Worm (Caenorhabditis elegans) whole organism, late embryonic: ENCODE measurements around the gene npr-4.
A peak's percentile ranks its signal among the peaks of the same experiment; 100 is the strongest.

Source experiments
- C08G9.2 ChIP-seq: sonication (generic microtip); optimal IDR thresholded peaks from 2 replicates; lab custom pipeline; 2016; ENCODE audit warnings: mild to moderate bottlenecking, missing genetic modification characterization, moderate library complexity, missing compliant biosample characterization
- F13H6.1 ChIP-seq: sonication (generic microtip); optimal IDR thresholded peaks from 2 replicates; lab custom pipeline; 2016; ENCODE audit warnings: missing genetic modification characterization, missing compliant biosample characterization
- K02D7.2 ChIP-seq: sonication (generic microtip); optimal IDR thresholded peaks from 2 replicates; lab custom pipeline; 2017; ENCODE audit warnings: mild to moderate bottlenecking, missing genetic modification characterization, missing compliant biosample characterization
- K09A11.1 ChIP-seq: sonication (generic microtip); optimal IDR thresholded peaks from 2 replicates; lab custom pipeline; 2017; ENCODE audit warnings: antibody characterized with exemption, mild to moderate bottlenecking, missing genetic modification characterization, missing compliant biosample characterization; ENCODE audit not compliant: insufficient read depth
- ama-1 ChIP-seq: fragments of 150-350 bp; optimal IDR thresholded peaks from 2 replicates; lab custom pipeline; 2014
- ceh-18 ChIP-seq: sonication (generic microtip); optimal IDR thresholded peaks from 2 replicates; lab custom pipeline; 2016; ENCODE audit warnings: missing genetic modification characterization, missing compliant biosample characterization
- ceh-19 ChIP-seq: fragments of 200-800 bp; sonication (Bioruptor generic); optimal IDR thresholded peaks from 2 replicates; lab custom pipeline; 2018; ENCODE audit warnings: mild to moderate bottlenecking, missing genetic modification characterization, missing compliant biosample characterization
- ceh-2 ChIP-seq: sonication (generic microtip); optimal IDR thresholded peaks from 2 replicates; lab custom pipeline; 2016; ENCODE audit warnings: missing genotype, missing genetic modification characterization, missing compliant biosample characterization
- ceh-22 ChIP-seq: sonication (generic microtip); optimal IDR thresholded peaks from 2 replicates; lab custom pipeline; 2017; ENCODE audit warnings: missing biosample characterization, missing genetic modification characterization
- ceh-24 ChIP-seq: sonication (generic microtip); optimal IDR thresholded peaks from 2 replicates; lab custom pipeline; 2016; ENCODE audit warnings: mild to moderate bottlenecking, missing genetic modification characterization, missing compliant biosample characterization
- ceh-34 ChIP-seq: sonication (generic microtip); optimal IDR thresholded peaks from 2 replicates; lab custom pipeline; 2016; ENCODE audit warnings: mild to moderate bottlenecking, missing genetic modification characterization, missing compliant biosample characterization
- ceh-48 ChIP-seq: sonication (generic microtip); optimal IDR thresholded peaks from 2 replicates; lab custom pipeline; 2016; ENCODE audit warnings: missing genetic modification characterization, inconsistent platforms, missing compliant biosample characterization
- ceh-6 ChIP-seq: fragments of 200-800 bp; sonication (Bioruptor generic); optimal IDR thresholded peaks from 2 replicates; lab custom pipeline; 2018; ENCODE audit warnings: mild to moderate bottlenecking, missing genetic modification characterization, missing compliant biosample characterization
- che-1 ChIP-seq: sonication (generic microtip); optimal IDR thresholded peaks from 2 replicates; lab custom pipeline; 2016; ENCODE audit warnings: mild to moderate bottlenecking, missing genetic modification characterization, missing compliant biosample characterization
- ets-4 ChIP-seq: sonication (generic microtip); optimal IDR thresholded peaks from 2 replicates; lab custom pipeline; 2016; ENCODE audit warnings: missing genetic modification characterization, missing compliant biosample characterization
- fkh-10 ChIP-seq: fragments of 150-350 bp; optimal IDR thresholded peaks from 2 replicates; lab custom pipeline; 2014; ENCODE audit warnings: missing biosample characterization, missing genetic modification reagents, missing genetic modification characterization
- fkh-6 ChIP-seq: sonication (generic microtip); optimal IDR thresholded peaks from 2 replicates; lab custom pipeline; 2016; ENCODE audit warnings: missing genetic modification characterization, missing compliant biosample characterization
- gmeb-2 ChIP-seq: sonication (generic microtip); optimal IDR thresholded peaks from 2 replicates; lab custom pipeline; 2016; ENCODE audit warnings: missing genetic modification characterization, inconsistent platforms, missing compliant biosample characterization
- hlh-30 ChIP-seq: sonication (generic microtip); optimal IDR thresholded peaks from 2 replicates; lab custom pipeline; 2017; ENCODE audit warnings: antibody characterized with exemption, missing genetic modification characterization, missing compliant biosample characterization; ENCODE audit not compliant: insufficient read depth
- hlh-6 ChIP-seq: sonication (generic microtip); optimal IDR thresholded peaks from 2 replicates; lab custom pipeline; 2016; ENCODE audit warnings: missing genotype, missing genetic modification characterization, missing compliant biosample characterization
- nhr-11 ChIP-seq: fragments of 150-350 bp; optimal IDR thresholded peaks from 2 replicates; lab custom pipeline; 2014; ENCODE audit warnings: missing biosample characterization, missing genetic modification characterization
- pag-3 ChIP-seq: sonication (generic microtip); optimal IDR thresholded peaks from 2 replicates; lab custom pipeline; 2016; ENCODE audit warnings: missing compliant biosample characterization, missing genetic modification characterization, borderline replicate concordance
- pat-9 ChIP-seq: fragments of 200-800 bp; sonication (Bioruptor generic); optimal IDR thresholded peaks from 2 replicates; lab custom pipeline; 2018; ENCODE audit warnings: mild to moderate bottlenecking, missing genetic modification characterization, moderate library complexity, missing compliant biosample characterization
- pha-2 ChIP-seq: sonication (generic microtip); optimal IDR thresholded peaks from 2 replicates; lab custom pipeline; 2017; ENCODE audit warnings: mild to moderate bottlenecking, missing genetic modification characterization, missing compliant biosample characterization
- pqm-1 ChIP-seq: sonication (generic microtip); optimal IDR thresholded peaks from 2 replicates; lab custom pipeline; 2016; ENCODE audit warnings: missing genetic modification characterization, missing compliant biosample characterization
- sox-2 ChIP-seq: fragments of 200-800 bp; sonication (Bioruptor generic); IDR thresholded peaks from 2 replicates; pipeline ENCODE4 v1.3.6; 2022; ENCODE audit warnings: missing genetic modification reagents, missing genetic modification characterization, missing compliant biosample characterization
- syd-9 ChIP-seq: sonication (generic microtip); optimal IDR thresholded peaks from 2 replicates; lab custom pipeline; 2016; ENCODE audit warnings: mild to moderate bottlenecking, missing genetic modification characterization, moderate library complexity, missing compliant biosample characterization
- tbx-7 ChIP-seq: sonication (generic microtip); optimal IDR thresholded peaks from 2 replicates; lab custom pipeline; 2016; ENCODE audit warnings: missing genotype, missing genetic modification characterization, missing compliant biosample characterization
- ttx-3 ChIP-seq: sonication (generic microtip); optimal IDR thresholded peaks from 2 replicates; lab custom pipeline; 2016; ENCODE audit warnings: missing genetic modification reagents, missing genetic modification characterization, missing compliant biosample characterization
- unc-3 ChIP-seq, 2 experiments: fragments of 200-800 bp in 1 of 2; sonication (Bioruptor generic) in 1 of 2; sonication (generic microtip) in 1 of 2; conservative IDR thresholded peaks in 1 of 2; optimal IDR thresholded peaks in 1 of 2; 2 replicates each; pipeline versions ENCODE4 v1.3.6 to Lab custom; 2016 to 2022; ENCODE audit warnings: missing compliant biosample characterization in 2 of 2, missing genetic modification characterization in 2 of 2, missing genetic modification reagents in 1 of 2
- unc-42 ChIP-seq: sonication (generic microtip); optimal IDR thresholded peaks from 2 replicates; lab custom pipeline; 2016; ENCODE audit warnings: missing genotype, missing genetic modification characterization, missing compliant biosample characterization
- unc-55 ChIP-seq: sonication (generic microtip); optimal IDR thresholded peaks from 2 replicates; lab custom pipeline; 2017; ENCODE audit warnings: missing biosample characterization, missing genetic modification reagents, missing genetic modification characterization
- unc-86 ChIP-seq: sonication (generic microtip); optimal IDR thresholded peaks from 2 replicates; lab custom pipeline; 2016; ENCODE audit warnings: missing genetic modification characterization, missing compliant biosample characterization
- zip-5 ChIP-seq: sonication (generic microtip); optimal IDR thresholded peaks from 2 replicates; lab custom pipeline; 2016; ENCODE audit warnings: missing genetic modification characterization, missing compliant biosample characterization
- ztf-16 ChIP-seq: sonication (generic microtip); optimal IDR thresholded peaks from 2 replicates; lab custom pipeline; 2017; ENCODE audit warnings: missing genetic modification characterization, missing compliant biosample characterization

npr-4 gene

DNA sequence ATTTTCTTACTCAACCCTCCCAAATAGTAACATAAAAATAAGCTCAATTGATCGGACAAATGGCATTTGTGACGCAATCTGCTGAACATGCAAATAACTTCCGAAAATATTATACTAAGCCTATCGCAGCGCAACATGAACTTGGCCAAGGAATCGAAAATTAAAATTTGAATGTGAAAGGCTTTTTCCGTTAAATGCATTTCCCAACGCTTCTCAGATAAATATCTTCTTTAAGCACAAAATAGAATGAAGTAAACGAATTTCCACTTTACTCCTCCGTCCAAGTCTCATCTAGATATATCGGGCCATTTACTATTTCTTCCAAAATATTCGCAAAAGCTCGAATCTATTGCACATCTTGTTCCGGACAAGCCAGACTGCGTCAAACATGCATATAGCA, 2.4 kb downstream of the npr-4 start:
- TF ChIP-seq unc-42 (tag; lab: Kevin White, UChicago) (peak; percentile 92), unc-3 (GFP tag; conservative IDR thresholded peaks at IDR 0.05; lab: Robert Waterston, UW) (no peak), unc-3 (tag; optimal IDR thresholded peaks at IDR 0.05; lab: Kevin White, UChicago) (no peak)

DNA sequence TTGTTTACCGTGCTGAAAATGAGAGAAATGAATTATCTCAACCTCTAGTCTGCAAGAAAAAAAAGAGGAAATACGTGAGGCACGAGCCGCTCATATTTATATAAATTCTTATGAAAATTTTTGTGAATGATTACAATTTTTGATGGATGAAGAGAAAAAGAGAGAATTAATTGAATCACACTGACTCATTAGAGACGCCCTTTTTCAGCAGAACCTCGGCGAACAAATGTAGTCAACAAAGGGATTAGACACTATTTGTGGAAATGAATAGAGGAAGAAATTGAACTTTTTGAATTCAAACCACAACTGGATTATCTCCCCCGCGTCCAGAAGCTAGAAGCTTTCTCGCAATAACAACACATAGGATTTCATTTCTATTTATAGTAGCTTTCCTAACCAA, 4.7 kb downstream of the npr-4 start:
- no peak for TF ChIP-seq pat-9 (tag; lab: Kevin White, UChicago)
- peak; percentile 14 for TF ChIP-seq unc-42 (tag; lab: Kevin White, UChicago)

DNA sequence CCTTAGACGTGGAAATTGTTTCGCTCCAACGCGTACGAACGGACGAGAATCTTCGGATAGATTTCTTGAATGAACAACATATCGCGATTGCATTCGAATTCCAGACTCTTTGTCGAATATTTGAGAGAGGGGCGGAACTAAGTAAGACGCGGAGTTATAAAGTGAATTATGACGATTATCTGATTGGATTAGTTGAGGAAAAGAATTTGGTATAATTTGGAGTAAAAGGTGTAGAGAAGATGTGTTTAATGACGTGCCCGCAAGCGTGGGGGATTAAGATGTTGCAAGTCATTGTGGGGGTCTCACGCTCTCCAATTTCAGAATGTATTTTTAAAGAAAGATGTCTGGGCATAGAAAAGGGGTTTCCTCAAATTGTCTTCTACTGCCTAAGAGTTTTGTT, 6.4 kb downstream of the npr-4 start:
- TF ChIP-seq ama-1 (lab: Kevin White, UChicago) (no peak), ceh-24 (no peak), nhr-11 (no peak), F13H6.1 (no peak), ceh-6 (no peak), ceh-18 (tag; lab: Kevin White, UChicago) (no peak), unc-55 (no peak), K02D7.2 (no peak), sox-2 (GFP tag; lab: Robert Waterston, UW) (no peak), C08G9.2 (no peak), hlh-30 (tag; lab: Kevin White, UChicago) (no peak), fkh-10 (GFP tag; lab: Kevin White, UChicago) (no peak), pag-3 (tag; lab: Kevin White, UChicago) (no peak), hlh-6 (no peak), K09A11.1 (tag; lab: Kevin White, UChicago) (no peak)

DNA sequence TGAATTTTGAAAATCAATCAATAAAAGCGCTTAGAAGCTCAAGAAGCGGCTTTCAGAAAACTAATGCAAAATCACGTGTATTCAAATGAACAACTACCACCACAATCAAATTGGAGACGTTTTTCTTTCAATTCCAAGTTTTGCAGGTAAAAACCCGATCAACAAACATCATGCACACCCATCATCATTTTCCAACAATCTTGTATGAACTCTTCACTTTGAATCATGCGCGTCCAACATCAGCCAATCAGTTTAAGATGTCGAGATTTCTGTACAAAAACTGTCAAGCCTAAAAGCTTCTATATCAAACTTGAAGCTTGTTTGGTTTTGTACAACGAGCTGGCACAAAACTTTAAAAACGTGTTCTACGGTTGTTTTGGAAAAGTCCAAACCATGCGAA, 12.7 kb downstream of the npr-4 start:
- TF ChIP-seq che-1 (tag; lab: Kevin White, UChicago) (no peak), ceh-19 (no peak), fkh-6 (no peak), ztf-16 (no peak), ceh-34 (tag; lab: Kevin White, UChicago) (no peak), pqm-1 (no peak), unc-86 (no peak), K02D7.2 (no peak), fkh-10 (GFP tag; lab: Kevin White, UChicago) (no peak), F13H6.1 (no peak), ceh-24 (no peak), pha-2 (tag; lab: Kevin White, UChicago) (no peak), ets-4 (no peak), ceh-2 (tag; lab: Kevin White, UChicago) (no peak), nhr-11 (no peak), ttx-3 (no peak)
- TF ChIP-seq, all 69 proteins: peak for 0

- TF ChIP-seq tbx-7 (no peak), che-1 (tag; lab: Kevin White, UChicago) (no peak), pat-9 (tag; lab: Kevin White, UChicago) (no peak), unc-42 (tag; lab: Kevin White, UChicago) (no peak), ceh-22 (tag; lab: Kevin White, UChicago) (no peak), ceh-48 (no peak), ceh-24 (no peak), syd-9 (tag; lab: Kevin White, UChicago) (no peak), K09A11.1 (tag; lab: Kevin White, UChicago) (no peak), gmeb-2 (tag; lab: Kevin White, UChicago) (no peak), nhr-11 (no peak), zip-5 (no peak)
These were observed 17.0 kb downstream of the npr-4 start for ce11 chrX:12534476-12534875.
